Fruit fly (Drosophila melanogaster) whole organism, pupa: ENCODE results near the gene Jon25Bii.
A peak's percentile ranks its signal among the peaks of the same experiment; 100 is the strongest.

Experiments
- CG14655 ChIP-seq: fragments of 200-800 bp; sonication (Bioruptor generic); optimal IDR thresholded peaks from 3 replicates; lab custom pipeline; 2017; ENCODE audit warnings: mild to moderate bottlenecking, missing biosample characterization, missing genetic modification reagents, missing genetic modification characterization
- CG17806 ChIP-seq: fragments of 200-800 bp; sonication (Bioruptor generic); optimal IDR thresholded peaks from 2 replicates; lab custom pipeline; 2018; ENCODE audit warnings: missing biosample characterization, mild to moderate bottlenecking, missing genetic modification characterization, moderate library complexity
- CG4496 ChIP-seq: fragments of 200-800 bp; sonication (Bioruptor generic); IDR thresholded peaks from 3 replicates; pipeline ENCODE4 v1.3.6; 2022; ENCODE audit warnings: missing biosample characterization, missing genetic modification characterization
- EcR ChIP-seq: fragments of 200-800 bp; sonication (Bioruptor generic); optimal IDR thresholded peaks from 3 replicates; lab custom pipeline; 2019; ENCODE audit warnings: missing biosample characterization, missing genetic modification characterization, mild to moderate bottlenecking, moderate library complexity, missing genetic modification reagents
- Pif1A ChIP-seq: fragments of 200-800 bp; sonication (Bioruptor generic); optimal IDR thresholded peaks from 3 replicates; lab custom pipeline; 2016; ENCODE audit warnings: missing biosample characterization, missing genetic modification characterization

The Jon25Bii gene

dm6 chr2L:4905365-4906280 lies 47.3 kb downstream of the Jon25Bii start:
- TF ChIP-seq CG17806 (tag; lab: Kevin White, UChicago) (no peak), CG4496 (GFP tag; lab: Robert Waterston, UW) (0 out of 3 replicates have a peak, but pooled peaks have one; percentile 21), EcR (peak; percentile 38)

dm6 chr2L:4903838-4904237 lies 49.1 kb downstream of the Jon25Bii start:
- TF ChIP-seq CG14655 (GFP tag; lab: Kevin White, UChicago) (no peak), Pif1A (no peak)
